Worm (Caenorhabditis elegans): ENCODE results near the gene clec-117.
A peak's percentile ranks its signal among the peaks of the same experiment; 100 is the strongest.

clec-117 gene

ce11 chrII:300977-301772 lies 4.4 kb upstream of the clec-117 start, which contains the start of gene K01A2.5:
K01A2.5 (plus strand) TSS chrII:301273.
- TF ChIP-seq nhr-111 (GFP tag; optimal IDR thresholded peaks at IDR 0.05): no peak
- peak; percentile 34 for TF ChIP-seq hlh-11 (tag; optimal IDR thresholded peaks at IDR 0.05)
- TF ChIP-seq nhr-28 (tag; optimal IDR thresholded peaks at IDR 0.05): peak; percentile 66
- no peak for TF ChIP-seq ctbp-1 (GFP tag; IDR thresholded peaks at IDR 0.05)
- TF ChIP-seq mdl-1 (tag; optimal IDR thresholded peaks at IDR 0.05): peak in 1 of 2 experiments; percentile 23
- TF ChIP-seq hlh-30 (tag; optimal IDR thresholded peaks at IDR 0.05; ENCODE audit: insufficient read depth): peak; percentile 58
- TF ChIP-seq mxl-3 (GFP tag; optimal IDR thresholded peaks at IDR 0.05): peak; percentile 35
- peak; percentile 31 for TF ChIP-seq cey-2 (tag; optimal IDR thresholded peaks at IDR 0.05; ENCODE audit: borderline replicate concordance, insufficient read depth)
- TF ChIP-seq unc-62 (GFP tag; optimal IDR thresholded peaks at IDR 0.05 in 1 of 2): peak in 1 of 2 experiments; percentile 96
- no peak for TF ChIP-seq unc-62 (tag; optimal IDR thresholded peaks at IDR 0.05)
- TF ChIP-seq nhr-25 (tag; optimal IDR thresholded peaks at IDR 0.05; ENCODE audit: borderline replicate concordance, insufficient read depth): peak; percentile 57
- TF ChIP-seq dmd-8 (GFP tag; IDR thresholded peaks at IDR 0.05): no peak
- TF ChIP-seq nhr-48 (tag; optimal IDR thresholded peaks at IDR 0.05): peak; percentile 10
- no peak for TF ChIP-seq ceh-32 (tag; optimal IDR thresholded peaks at IDR 0.05; ENCODE audit: poor library complexity)

ce11 chrII:299684-300083 lies 2.9 kb upstream of the clec-117 start, which contains the start of gene K01A2.6:
K01A2.6 (plus strand) TSS chrII:299984.
- TF ChIP-seq nhr-25 (tag; optimal IDR thresholded peaks at IDR 0.05; ENCODE audit: borderline replicate concordance, insufficient read depth) (no peak), nhr-77 (tag; optimal IDR thresholded peaks at IDR 0.05) (no peak), mdt-29 (GFP tag; IDR thresholded peaks at IDR 0.05) (no peak), unc-62 (GFP tag; optimal IDR thresholded peaks at IDR 0.05 in 1 of 2) (peak in 1 of 2 experiments; percentile 14), unc-62 (tag; optimal IDR thresholded peaks at IDR 0.05) (no peak), zag-1 (tag; optimal IDR thresholded peaks at IDR 0.05) (no peak)

ce11 chrII:294606-295005 lies 2.2 kb downstream of the clec-117 start, which contains the start of gene B0432.11:
B0432.11 (minus strand) TSS chrII:294706.
- TF ChIP-seq zfp-2 (tag; optimal IDR thresholded peaks at IDR 0.05) (no peak), cey-2 (tag; optimal IDR thresholded peaks at IDR 0.05; ENCODE audit: borderline replicate concordance, insufficient read depth) (no peak), aha-1 (tag) (no peak), F37D6.2 (tag; optimal IDR thresholded peaks at IDR 0.05) (no peak), sdz-12 (GFP tag; optimal IDR thresholded peaks at IDR 0.05) (no peak), D1046.2 (GFP tag; IDR thresholded peaks at IDR 0.05) (no peak), lin-13 (GFP tag; optimal IDR thresholded peaks at IDR 0.05) (no peak)

- TF ChIP-seq duxl-1 (tag; optimal IDR thresholded peaks at IDR 0.05; ENCODE audit: poor library complexity): no peak
- TF ChIP-seq T20F7.1 (GFP tag; optimal IDR thresholded peaks at IDR 0.05): no peak
- TF ChIP-seq spr-1 (tag; optimal IDR thresholded peaks at IDR 0.05): no peak
- no peak for TF ChIP-seq mes-2 (tag; optimal IDR thresholded peaks at IDR 0.05; ENCODE audit: poor library complexity, severe bottlenecking)
- no peak for TF ChIP-seq Y75B8A.6 (GFP tag; IDR thresholded peaks at IDR 0.05)
- no peak for TF ChIP-seq D1046.2 (GFP tag; IDR thresholded peaks at IDR 0.05)
- TF ChIP-seq egl-43 (GFP tag; IDR thresholded peaks at IDR 0.05): no peak
- no peak for TF ChIP-seq lin-15B (tag; optimal IDR thresholded peaks at IDR 0.05)
- TF ChIP-seq vab-7 (GFP tag; IDR thresholded peaks at IDR 0.05): no peak
- no peak for TF ChIP-seq tra-1 (GFP tag; IDR thresholded peaks at IDR 0.05)
- no peak for TF ChIP-seq nhr-48 (tag; optimal IDR thresholded peaks at IDR 0.05)
- no peak for TF ChIP-seq ZK337.2 (GFP tag; IDR thresholded peaks at IDR 0.05)
- TF ChIP-seq daf-8 (GFP tag; IDR thresholded peaks at IDR 0.05): no peak
- no peak for TF ChIP-seq rbr-2 (tag; optimal IDR thresholded peaks at IDR 0.05)
- no peak for TF ChIP-seq F44E2.7 (GFP tag; IDR thresholded peaks at IDR 0.05)
Measured at ce11 chrII:290282-290681, 6.5 kb downstream of the clec-117 start, which contains the start of gene djr-1.1. djr-1.1 (plus strand) TSS chrII:290582.

All from whole organism, L4 larva.